Worm (Caenorhabditis elegans): ENCODE data around the gene Y47D7A.17.

The Y47D7A.17 gene

ce11 chrV:4364517-4364916 lies 47.1 kb downstream of the Y47D7A.17 start, which contains the start of gene grl-13:
grl-13 (minus strand) TSS chrV:4364617.
- TF ChIP-seq rpc-1 (optimal IDR thresholded peaks at IDR 0.05) = no peak
- TF ChIP-seq rpc-1 (tag; optimal IDR thresholded peaks at IDR 0.05) = no peak

All from whole organism, young adult.